Worm (Caenorhabditis elegans): ENCODE measurements around the gene ZK185.1.

DNA sequence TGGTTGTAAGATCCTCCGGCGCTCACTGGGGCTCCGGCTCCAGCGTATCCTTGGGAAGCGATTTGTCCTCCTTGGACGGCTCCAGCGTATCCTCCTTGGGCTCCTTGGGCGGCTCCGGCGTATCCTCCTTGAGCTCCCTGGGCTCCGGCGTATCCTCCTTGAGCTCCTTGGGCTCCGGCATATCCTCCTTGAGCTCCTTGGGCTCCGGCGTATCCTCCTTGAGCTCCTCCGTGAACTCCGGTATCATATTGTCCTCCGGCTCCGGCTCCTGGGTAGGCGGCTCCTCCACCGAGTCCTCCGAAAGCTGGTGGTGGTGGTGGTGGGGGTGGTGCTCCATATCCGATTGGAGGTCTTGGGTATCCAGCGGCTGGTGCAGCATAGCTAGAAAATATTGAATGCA, 31.9 kb upstream of the ZK185.1 start:
- TF ChIP-seq fkh-10 (GFP tag; optimal IDR thresholded peaks at IDR 0.05) (no peak), aly-2 (tag; optimal IDR thresholded peaks at IDR 0.05) (no peak)

Data from whole organism, L1 larva.